Worm (Caenorhabditis elegans): ENCODE data around the gene W02B12.1.

W02B12.1 gene

DNA sequence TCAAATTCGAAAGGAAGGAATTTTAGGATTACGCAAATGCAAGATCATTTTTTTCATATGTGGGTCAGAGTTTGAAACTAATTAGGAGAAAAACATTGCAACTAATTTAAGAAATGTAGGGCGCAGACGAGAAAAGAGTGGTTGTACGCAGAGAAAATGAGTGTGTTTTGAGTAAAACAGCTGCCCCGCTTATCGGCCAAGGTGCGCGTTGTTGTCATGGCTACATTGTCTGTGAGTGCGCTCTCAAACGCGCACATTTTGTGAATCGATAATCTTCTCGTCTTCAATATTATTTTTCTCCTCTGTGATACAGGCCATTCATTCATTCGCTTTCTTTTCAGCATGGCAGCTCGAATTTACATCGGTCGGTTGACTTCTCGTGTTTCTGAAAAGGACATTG lies 4.8 kb downstream of the W02B12.1 start:
- TF ChIP-seq lin-39 (tag; optimal IDR thresholded peaks at IDR 0.05) (no peak), unc-39 (tag; optimal IDR thresholded peaks at IDR 0.05) (no peak), lin-15B (tag; optimal IDR thresholded peaks at IDR 0.05) (no peak), lsy-12 (tag; optimal IDR thresholded peaks at IDR 0.05) (no peak), eor-1 (tag; optimal IDR thresholded peaks at IDR 0.05) (no peak), unc-62 (GFP tag; optimal IDR thresholded peaks at IDR 0.05) (no peak), snpc-4 (tag; optimal IDR thresholded peaks at IDR 0.05) (no peak), elt-3 (tag; optimal IDR thresholded peaks at IDR 0.05) (no peak), nhr-23 (tag; optimal IDR thresholded peaks at IDR 0.05) (no peak), nhr-77 (tag; optimal IDR thresholded peaks at IDR 0.05) (no peak), ceh-28 (tag; optimal IDR thresholded peaks at IDR 0.05) (no peak)

DNA sequence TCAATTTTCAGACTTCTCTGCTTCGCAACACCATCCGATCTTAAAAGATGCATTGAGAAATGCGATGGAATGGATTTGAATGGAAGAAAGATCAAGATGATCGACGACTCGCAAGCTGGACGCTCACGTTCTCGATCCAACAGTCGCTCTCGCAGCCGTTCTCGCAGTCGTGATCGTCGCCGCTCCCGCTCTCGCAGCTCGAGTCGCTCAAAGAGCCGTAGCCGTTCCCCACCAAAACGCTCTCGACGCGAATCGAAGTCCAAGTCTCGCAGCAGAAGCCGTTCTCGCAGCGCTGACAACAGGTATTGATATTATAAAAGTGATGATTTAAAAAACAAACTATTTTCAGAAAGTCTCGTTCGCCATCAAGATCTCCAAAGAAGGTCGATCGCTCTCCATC lies 6.3 kb downstream of the W02B12.1 start:
- TF ChIP-seq daf-12 (tag; optimal IDR thresholded peaks at IDR 0.05) (no peak), aly-2 (tag; optimal IDR thresholded peaks at IDR 0.05) (no peak), skn-1 (tag; optimal IDR thresholded peaks at IDR 0.05) (no peak), zag-1 (tag; optimal IDR thresholded peaks at IDR 0.05) (no peak), ceh-82 (tag; optimal IDR thresholded peaks at IDR 0.05) (no peak), egl-5 (tag; optimal IDR thresholded peaks at IDR 0.05) (no peak), ceh-9 (tag; optimal IDR thresholded peaks at IDR 0.05) (no peak), ztf-4 (tag; optimal IDR thresholded peaks at IDR 0.05) (no peak), nfya-1 (tag; optimal IDR thresholded peaks at IDR 0.05; ENCODE audit: insufficient read depth) (no peak)

DNA sequence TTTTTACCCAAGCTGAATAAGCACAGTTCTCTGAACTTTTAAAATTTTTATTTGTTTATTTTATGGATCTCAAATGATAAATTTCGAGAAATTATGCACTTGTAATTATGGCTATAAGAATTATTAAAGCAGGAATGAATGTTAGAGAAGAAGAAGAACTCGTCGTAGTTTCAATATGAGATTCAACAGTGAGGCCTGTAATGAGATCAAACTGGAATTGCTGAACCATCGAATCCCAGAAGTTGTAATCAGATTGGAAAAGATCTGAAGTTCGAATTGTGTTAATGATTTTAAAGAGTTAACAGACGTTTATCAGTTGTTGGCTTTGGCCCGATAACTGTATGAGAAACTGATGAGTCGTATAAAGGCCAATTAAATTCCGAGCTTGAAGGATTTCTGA lies 6.9 kb downstream of the W02B12.1 start:
- TF ChIP-seq lin-15B (tag; optimal IDR thresholded peaks at IDR 0.05): no peak
- no peak for TF ChIP-seq eor-1 (tag; optimal IDR thresholded peaks at IDR 0.05)
- peak; percentile 3 for TF ChIP-seq ama-1 (optimal IDR thresholded peaks at IDR 0.05)
- no peak for TF ChIP-seq aly-2 (tag; optimal IDR thresholded peaks at IDR 0.05)
- no peak for TF ChIP-seq hmg-11 (tag; optimal IDR thresholded peaks at IDR 0.05)

DNA sequence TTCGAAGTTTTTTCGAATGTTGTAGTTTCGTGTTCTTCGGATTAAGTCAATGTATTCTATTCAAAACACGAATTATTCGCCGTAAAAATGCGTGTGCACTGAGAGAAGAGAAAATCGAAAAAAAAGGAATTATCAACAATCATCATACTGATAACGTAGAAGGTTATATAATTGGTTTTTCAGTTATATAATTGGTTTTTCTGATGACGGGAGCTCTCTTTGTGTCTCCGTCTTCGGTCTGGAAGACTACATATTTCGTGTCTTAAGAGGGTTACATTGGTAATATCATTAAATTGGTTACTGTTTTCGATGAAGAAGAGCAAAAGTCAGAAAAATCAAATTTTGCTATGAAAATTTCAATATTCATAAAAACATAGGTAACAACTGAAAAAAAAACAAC lies 11.1 kb downstream of the W02B12.1 start:
- TF ChIP-seq elt-2 (tag; optimal IDR thresholded peaks at IDR 0.05) (peak; percentile 58), skn-1 (tag; optimal IDR thresholded peaks at IDR 0.05) (no peak), elt-1 (tag; optimal IDR thresholded peaks at IDR 0.05) (no peak), ceh-16 (tag; optimal IDR thresholded peaks at IDR 0.05) (no peak), pqm-1 (tag; optimal IDR thresholded peaks at IDR 0.05) (peak; percentile 33)

DNA sequence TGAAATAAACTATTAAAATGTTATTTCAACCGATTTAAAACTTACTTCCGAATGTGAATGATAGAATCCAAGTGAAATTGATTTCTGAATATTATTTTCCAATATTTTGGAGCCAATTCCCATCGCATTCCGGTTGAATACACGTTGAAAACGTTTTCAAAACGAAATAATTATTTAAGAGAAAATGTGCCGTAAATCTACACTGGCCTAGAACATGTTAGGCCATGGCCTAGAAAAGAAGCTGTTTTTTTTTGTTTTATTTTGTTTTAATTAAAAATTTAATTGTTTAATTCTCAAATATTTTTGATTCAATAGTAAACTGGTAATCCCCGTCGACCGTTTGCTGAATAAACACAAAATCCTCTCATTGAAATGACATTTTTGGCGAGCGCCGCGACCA lies 15.1 kb downstream of the W02B12.1 start:
- TF ChIP-seq aly-2 (tag; optimal IDR thresholded peaks at IDR 0.05): no peak
- TF ChIP-seq R02D3.7 (tag; optimal IDR thresholded peaks at IDR 0.05): peak; percentile 81
- TF ChIP-seq lin-15B (tag; optimal IDR thresholded peaks at IDR 0.05): peak; percentile 28

DNA sequence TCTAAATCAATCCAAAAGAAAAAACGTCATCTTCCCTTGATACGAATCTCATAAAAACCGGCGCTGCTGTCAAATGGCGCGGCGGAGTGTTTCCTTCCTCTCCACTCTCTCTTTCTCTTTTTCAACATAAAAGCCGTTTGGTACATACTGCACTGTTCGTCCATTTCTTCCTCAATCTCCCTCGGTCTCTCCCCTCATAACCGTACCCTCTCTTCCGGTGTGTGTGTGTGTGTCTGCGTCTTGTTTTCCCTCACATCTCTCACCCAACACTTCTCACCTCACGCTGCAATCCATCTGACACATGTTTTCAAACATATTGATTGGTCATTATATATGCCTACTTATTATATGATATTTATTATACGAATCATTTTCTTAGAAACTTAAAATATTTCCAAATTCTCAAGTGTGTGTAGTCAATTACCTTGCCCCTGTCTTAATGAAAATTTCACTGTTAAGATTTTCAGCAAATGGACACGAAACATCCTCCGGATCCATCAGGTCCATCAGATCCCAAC lies 15.7 kb downstream of the W02B12.1 start, which contains the start of the genes aars-1 and rga-1:
Gene aars-1, minus strand, starts transcription at position 71 of the 518 bp plus-strand sequence.
Gene rga-1, plus strand, starts transcription at position 468 of the 518 bp plus-strand sequence.
- TF ChIP-seq unc-62 (GFP tag; optimal IDR thresholded peaks at IDR 0.05) (no peak), pha-4 (tag; optimal IDR thresholded peaks at IDR 0.05) (peak; percentile 70), nhr-28 (tag; optimal IDR thresholded peaks at IDR 0.05) (no peak), nhr-77 (tag; optimal IDR thresholded peaks at IDR 0.05) (no peak), ama-1 (optimal IDR thresholded peaks at IDR 0.05) (no peak), ceh-82 (tag; optimal IDR thresholded peaks at IDR 0.05) (no peak), elt-1 (tag; optimal IDR thresholded peaks at IDR 0.05) (peak; percentile 34), lin-15B (tag; optimal IDR thresholded peaks at IDR 0.05) (peak; percentile 28), nhr-11 (tag; optimal IDR thresholded peaks at IDR 0.05) (no peak), hmg-11 (tag; optimal IDR thresholded peaks at IDR 0.05) (peak; percentile 60), nfya-1 (tag; optimal IDR thresholded peaks at IDR 0.05; ENCODE audit: insufficient read depth) (peak; percentile 61), snpc-4 (tag; optimal IDR thresholded peaks at IDR 0.05) (peak; percentile 29), nhr-67 (tag; optimal IDR thresholded peaks at IDR 0.05) (no peak), nhr-25 (tag; optimal IDR thresholded peaks at IDR 0.05) (peak; percentile 83), elt-2 (tag; optimal IDR thresholded peaks at IDR 0.05) (peak; percentile 76), nhr-237 (tag; optimal IDR thresholded peaks at IDR 0.05) (no peak), nhr-23 (tag; optimal IDR thresholded peaks at IDR 0.05) (peak; percentile 71), R02D3.7 (tag; optimal IDR thresholded peaks at IDR 0.05) (peak; percentile 35), egl-5 (tag; optimal IDR thresholded peaks at IDR 0.05) (peak; percentile 55), ceh-28 (tag; optimal IDR thresholded peaks at IDR 0.05) (peak; percentile 70), unc-39 (tag; optimal IDR thresholded peaks at IDR 0.05) (no peak), ztf-11 (tag; optimal IDR thresholded peaks at IDR 0.05) (no peak), egl-27 (tag; optimal IDR thresholded peaks at IDR 0.05) (no peak), fkh-10 (GFP tag; optimal IDR thresholded peaks at IDR 0.05) (no peak), jun-1 (tag; optimal IDR thresholded peaks at IDR 0.05) (peak; percentile 47), pqm-1 (tag; optimal IDR thresholded peaks at IDR 0.05) (peak; percentile 82), ztf-4 (tag; optimal IDR thresholded peaks at IDR 0.05) (no peak), fkh-2 (tag; optimal IDR thresholded peaks at IDR 0.05) (peak; percentile 53), nhr-43 (tag; optimal IDR thresholded peaks at IDR 0.05; ENCODE audit: poor library complexity, severe bottlenecking) (peak; percentile 73)

Measured in whole organism, L3 larva.